Worm (Caenorhabditis elegans): ENCODE data around the gene F53C11.4.

Gene F53C11.4

DNA sequence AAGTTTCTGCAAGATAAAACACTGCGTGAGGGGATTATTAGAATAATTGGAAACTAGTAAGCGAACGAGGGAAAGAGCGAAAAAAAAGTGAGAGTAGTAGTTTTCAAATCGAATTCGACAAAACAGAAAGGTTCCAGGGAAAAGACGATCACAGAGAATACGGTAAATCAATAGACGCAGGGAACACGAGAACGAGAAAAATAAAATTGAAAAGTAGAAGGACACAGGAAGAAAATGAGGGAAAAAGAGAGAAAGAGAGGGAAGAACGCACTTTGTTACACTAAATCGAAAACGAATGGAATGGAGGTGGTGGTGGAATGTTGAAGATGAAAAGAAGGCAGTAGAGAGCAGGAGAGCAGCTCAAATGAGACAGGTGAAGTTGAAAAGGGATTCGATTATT, 20.1 kb upstream of the F53C11.4 start, which contains the start of gene swan-1:
TSS of gene swan-1 (minus strand) at position 6 of the 400 bp plus-strand sequence.
- TF ChIP-seq hlh-11 (tag; optimal IDR thresholded peaks at IDR 0.05): peak; percentile 1
- peak in 1 of 2 experiments; percentile 9 for TF ChIP-seq lsy-2 (tag; optimal IDR thresholded peaks at IDR 0.05)
- TF ChIP-seq zfp-3 (GFP tag; conservative IDR thresholded peaks at IDR 0.05): no peak
- no peak for TF ChIP-seq saeg-2 (GFP tag; IDR thresholded peaks at IDR 0.05)
- peak in 1 of 2 experiments; percentile 3 for TF ChIP-seq daf-16 (GFP tag; optimal IDR thresholded peaks at IDR 0.05)
- no peak for TF ChIP-seq daf-16 (tag; optimal IDR thresholded peaks at IDR 0.05)
- no peak for TF ChIP-seq unc-39 (tag; optimal IDR thresholded peaks at IDR 0.05)
- TF ChIP-seq lin-29 (GFP tag; IDR thresholded peaks at IDR 0.05): no peak
- TF ChIP-seq T20F7.1 (GFP tag; optimal IDR thresholded peaks at IDR 0.05): no peak
- no peak for TF ChIP-seq nhr-48 (tag; optimal IDR thresholded peaks at IDR 0.05)
- no peak for TF ChIP-seq mdt-29 (GFP tag; IDR thresholded peaks at IDR 0.05)
- TF ChIP-seq lir-3 (tag; optimal IDR thresholded peaks at IDR 0.05): no peak
- TF ChIP-seq fkh-10 (GFP tag; optimal IDR thresholded peaks at IDR 0.05): no peak
- TF ChIP-seq spr-3 (GFP tag; optimal IDR thresholded peaks at IDR 0.05): no peak
- no peak for TF ChIP-seq F10B5.3 (tag; optimal IDR thresholded peaks at IDR 0.05)

ce11 chrV:13803902-13804301, 16.8 kb upstream of the F53C11.4 start, which contains the start of gene swan-2:
Gene swan-2 (minus strand): TSS chrV:13804281.
- TF ChIP-seq set-16 (GFP tag; IDR thresholded peaks at IDR 0.05) (peak; percentile 77), ceh-28 (tag; optimal IDR thresholded peaks at IDR 0.05) (no peak), hlh-30 (tag; optimal IDR thresholded peaks at IDR 0.05; ENCODE audit: insufficient read depth) (peak; percentile 36), fos-1 (tag; optimal IDR thresholded peaks at IDR 0.05) (no peak), unc-62 (GFP tag; optimal IDR thresholded peaks at IDR 0.05 in 1 of 2) (peak in 1 of 2 experiments; percentile 82), unc-62 (tag; optimal IDR thresholded peaks at IDR 0.05) (no peak), nhr-102 (tag; optimal IDR thresholded peaks at IDR 0.05) (no peak)

ce11 chrV:13799190-13799589, 12.0 kb upstream of the F53C11.4 start:
- no peak for TF ChIP-seq hlh-30 (tag; optimal IDR thresholded peaks at IDR 0.05; ENCODE audit: insufficient read depth)
- peak in 1 of 2 experiments; percentile 92 for TF ChIP-seq unc-62 (GFP tag; optimal IDR thresholded peaks at IDR 0.05 in 1 of 2)
- TF ChIP-seq unc-62 (tag; optimal IDR thresholded peaks at IDR 0.05): no peak

ce11 chrV:13796246-13796776, 9.2 kb upstream of the F53C11.4 start, which contains the start of gene twk-32:
Gene twk-32 (plus strand): TSS chrV:13796641.
- no peak for TF ChIP-seq aly-2 (tag; optimal IDR thresholded peaks at IDR 0.05)
- 0 out of 2 replicates have a peak, but pooled peaks have one; percentile 40 for TF ChIP-seq Y105C5A.15 (GFP tag; IDR thresholded peaks at IDR 0.05)
- no peak for TF ChIP-seq nhr-28 (tag; optimal IDR thresholded peaks at IDR 0.05)
- no peak for TF ChIP-seq nhr-25 (tag; optimal IDR thresholded peaks at IDR 0.05; ENCODE audit: borderline replicate concordance, insufficient read depth)
- TF ChIP-seq F37D6.2 (tag; optimal IDR thresholded peaks at IDR 0.05): no peak
- no peak for TF ChIP-seq lin-1 (GFP tag; IDR thresholded peaks at IDR 0.05)
- 0 out of 2 replicates have a peak, but pooled peaks have one; percentile 23 for TF ChIP-seq hmg-1.1 (GFP tag; IDR thresholded peaks at IDR 0.05)
- peak; percentile 68 for TF ChIP-seq ama-1 (optimal IDR thresholded peaks at IDR 0.05)
- TF ChIP-seq F26F4.8 (GFP tag; conservative IDR thresholded peaks at IDR 0.05): no peak
- TF ChIP-seq nhr-237 (tag; optimal IDR thresholded peaks at IDR 0.05): no peak
- peak; percentile 35 for TF ChIP-seq hlh-11 (tag; optimal IDR thresholded peaks at IDR 0.05)
- TF ChIP-seq duxl-1 (tag; optimal IDR thresholded peaks at IDR 0.05; ENCODE audit: poor library complexity): no peak
- TF ChIP-seq snpc-4 (tag; optimal IDR thresholded peaks at IDR 0.05): no peak
- no peak for TF ChIP-seq arid-1 (GFP tag; conservative IDR thresholded peaks at IDR 0.05)
- TF ChIP-seq lin-13 (GFP tag; optimal IDR thresholded peaks at IDR 0.05): no peak
- TF ChIP-seq lir-3 (tag; optimal IDR thresholded peaks at IDR 0.05): no peak
- TF ChIP-seq F49E8.2 (tag; optimal IDR thresholded peaks at IDR 0.05; ENCODE audit: borderline replicate concordance): no peak
- TF ChIP-seq ceh-62 (tag; optimal IDR thresholded peaks at IDR 0.05): no peak
- no peak for TF ChIP-seq F10B5.3 (tag; optimal IDR thresholded peaks at IDR 0.05)
- no peak for TF ChIP-seq nhr-102 (tag; optimal IDR thresholded peaks at IDR 0.05)
- no peak for TF ChIP-seq T26A8.4 (GFP tag; IDR thresholded peaks at IDR 0.05)
- no peak for TF ChIP-seq dmd-8 (GFP tag; IDR thresholded peaks at IDR 0.05)
- no peak for TF ChIP-seq nhr-77 (tag; optimal IDR thresholded peaks at IDR 0.05)
- TF ChIP-seq Y5F2A.4 (GFP tag; optimal IDR thresholded peaks at IDR 0.05): no peak
- TF ChIP-seq unc-62 (GFP tag; optimal IDR thresholded peaks at IDR 0.05 in 1 of 2): peak in 1 of 2 experiments; percentile 83
- no peak for TF ChIP-seq unc-62 (tag; optimal IDR thresholded peaks at IDR 0.05)
- 0 out of 2 replicates have a peak, but pooled peaks have one; percentile 5 for TF ChIP-seq set-16 (GFP tag; IDR thresholded peaks at IDR 0.05)
- no peak for TF ChIP-seq daf-19 (GFP tag; conservative IDR thresholded peaks at IDR 0.05)
- no peak for TF ChIP-seq mdl-1 (tag; optimal IDR thresholded peaks at IDR 0.05)
- no peak for TF ChIP-seq D1046.2 (GFP tag; IDR thresholded peaks at IDR 0.05)

All from whole organism, L4 larva.